Fruit fly (Drosophila melanogaster): Measurements from ENCODE around the gene Eo.

Eo gene

DNA sequence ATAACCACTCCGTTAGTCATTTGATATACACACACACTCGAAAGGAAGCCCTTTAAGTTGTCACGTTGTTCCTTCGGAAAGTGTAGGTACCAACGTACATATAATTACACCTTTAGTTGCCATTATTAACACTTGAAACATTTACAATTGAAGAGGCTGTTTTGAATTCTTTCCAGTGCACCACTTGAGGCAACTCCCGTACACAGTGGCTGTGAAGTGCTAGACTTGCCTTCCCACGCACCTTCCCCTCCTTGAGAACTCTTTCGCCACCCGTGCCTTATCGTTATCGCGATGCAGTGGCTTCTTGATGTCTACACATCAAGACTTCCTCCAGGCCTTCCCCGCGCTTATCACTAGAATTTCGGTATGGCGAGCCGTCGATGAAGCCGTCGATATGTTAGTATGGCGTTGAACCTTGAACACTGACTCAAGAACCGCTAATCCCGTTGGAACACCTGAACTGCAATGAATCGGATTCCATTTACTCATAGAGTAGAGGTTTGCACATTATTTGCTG is 32.8 kb upstream of the Eo start:
- no peak for TF ChIP-seq Crg-1 (GFP tag; optimal IDR thresholded peaks at IDR 0.05)
- TF ChIP-seq Mnt (GFP tag; optimal IDR thresholded peaks at IDR 0.05): no peak
- TF ChIP-seq pad (GFP tag; optimal IDR thresholded peaks at IDR 0.05): peak; percentile 98
- TF ChIP-seq toe (GFP tag; optimal IDR thresholded peaks at IDR 0.05): no peak
- TF ChIP-seq Clk (GFP tag; optimal IDR thresholded peaks at IDR 0.05): no peak
- TF ChIP-seq ovo (GFP tag; optimal IDR thresholded peaks at IDR 0.05): peak; percentile 1
- TF ChIP-seq CG7101 (tag; optimal IDR thresholded peaks at IDR 0.05): no peak

dm6 chrX:14950273-14951272 is 32.0 kb upstream of the Eo start:
- TF ChIP-seq CG11617 (GFP tag; optimal IDR thresholded peaks at IDR 0.05) (peak; percentile 99), Clk (GFP tag; optimal IDR thresholded peaks at IDR 0.05) (peak; percentile 61), cic (GFP tag; optimal IDR thresholded peaks at IDR 0.05) (no peak), CG7045 (GFP tag; optimal IDR thresholded peaks at IDR 0.05) (peak; percentile 88), pad (GFP tag; optimal IDR thresholded peaks at IDR 0.05) (no peak), CG7101 (tag; optimal IDR thresholded peaks at IDR 0.05) (peak; percentile 97), CG33017 (tag; optimal IDR thresholded peaks at IDR 0.05) (peak; percentile 92), Crg-1 (GFP tag; optimal IDR thresholded peaks at IDR 0.05) (peak; percentile 96), CG1620 (GFP tag; optimal IDR thresholded peaks at IDR 0.05) (peak; percentile 98), Mnt (GFP tag; optimal IDR thresholded peaks at IDR 0.05) (peak; percentile 85), tj (GFP tag; optimal IDR thresholded peaks at IDR 0.05) (peak; percentile 92), CG12768 (GFP tag; optimal IDR thresholded peaks at IDR 0.05) (peak; percentile 90), cnc (optimal IDR thresholded peaks at IDR 0.05) (no peak), CG14711 (tag; optimal IDR thresholded peaks at IDR 0.05) (peak; percentile 93), CG5204 (GFP tag; optimal IDR thresholded peaks at IDR 0.05) (peak; percentile 90), toe (GFP tag; optimal IDR thresholded peaks at IDR 0.05) (peak; percentile 79), ovo (GFP tag; optimal IDR thresholded peaks at IDR 0.05) (peak; percentile 93), Hr96 (GFP tag; optimal IDR thresholded peaks at IDR 0.05) (peak; percentile 91), bab1 (GFP tag; optimal IDR thresholded peaks at IDR 0.05) (peak; percentile 99), kay (GFP tag; ENCODE audit: borderline replicate concordance) (peak; percentile 93)

DNA sequence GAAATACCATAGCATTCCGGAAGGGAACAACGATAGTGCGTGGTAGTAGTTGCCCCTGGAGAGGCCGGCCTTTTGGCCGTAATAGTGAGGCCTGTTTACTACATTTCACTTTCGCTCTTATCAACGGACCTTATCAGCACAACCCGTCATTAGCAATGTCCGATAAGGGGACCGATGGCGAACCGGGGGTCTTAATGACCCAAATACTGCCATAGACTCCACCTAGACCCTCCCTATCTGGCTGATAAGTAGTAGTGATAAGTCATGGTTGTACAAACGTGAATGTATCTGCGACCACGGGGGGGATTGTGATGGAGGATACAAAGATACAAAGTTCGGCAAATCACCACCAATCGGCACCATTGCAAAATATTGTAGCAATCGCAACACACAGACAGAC is 30.6 kb upstream of the Eo start:
- TF ChIP-seq tj (GFP tag; optimal IDR thresholded peaks at IDR 0.05): no peak
- no peak for TF ChIP-seq CG7045 (GFP tag; optimal IDR thresholded peaks at IDR 0.05)
- TF ChIP-seq CG33017 (tag; optimal IDR thresholded peaks at IDR 0.05): no peak
- peak; percentile 12 for TF ChIP-seq Mnt (GFP tag; optimal IDR thresholded peaks at IDR 0.05)
- TF ChIP-seq pad (GFP tag; optimal IDR thresholded peaks at IDR 0.05): no peak
- no peak for TF ChIP-seq CG11617 (GFP tag; optimal IDR thresholded peaks at IDR 0.05)
- TF ChIP-seq Hr96 (GFP tag; optimal IDR thresholded peaks at IDR 0.05): peak; percentile 11
- TF ChIP-seq ovo (GFP tag; optimal IDR thresholded peaks at IDR 0.05): no peak
- TF ChIP-seq CG1620 (GFP tag; optimal IDR thresholded peaks at IDR 0.05): no peak

dm6 chrX:14947399-14947798 is 28.8 kb upstream of the Eo start:
- TF ChIP-seq bab1 (GFP tag; optimal IDR thresholded peaks at IDR 0.05): peak; percentile 8
- TF ChIP-seq Hr96 (GFP tag; optimal IDR thresholded peaks at IDR 0.05): peak; percentile 90
- peak; percentile 52 for TF ChIP-seq pad (GFP tag; optimal IDR thresholded peaks at IDR 0.05)
- TF ChIP-seq cic (GFP tag; optimal IDR thresholded peaks at IDR 0.05): peak; percentile 41
- peak; percentile 71 for TF ChIP-seq toe (GFP tag; optimal IDR thresholded peaks at IDR 0.05)
- peak; percentile 99 for TF ChIP-seq CG12768 (GFP tag; optimal IDR thresholded peaks at IDR 0.05)
- peak; percentile 83 for TF ChIP-seq kay (GFP tag; ENCODE audit: borderline replicate concordance)
- TF ChIP-seq CG33017 (tag; optimal IDR thresholded peaks at IDR 0.05): peak; percentile 72
- peak; percentile 73 for TF ChIP-seq ovo (GFP tag; optimal IDR thresholded peaks at IDR 0.05)
- TF ChIP-seq Mnt (GFP tag; optimal IDR thresholded peaks at IDR 0.05): peak; percentile 53
- peak; percentile 40 for TF ChIP-seq CG1620 (GFP tag; optimal IDR thresholded peaks at IDR 0.05)
- peak; percentile 73 for TF ChIP-seq Clk (GFP tag; optimal IDR thresholded peaks at IDR 0.05)
- peak; percentile 59 for TF ChIP-seq CG5204 (GFP tag; optimal IDR thresholded peaks at IDR 0.05)
- peak; percentile 58 for TF ChIP-seq Crg-1 (GFP tag; optimal IDR thresholded peaks at IDR 0.05)
- TF ChIP-seq tj (GFP tag; optimal IDR thresholded peaks at IDR 0.05): peak; percentile 95
- peak; percentile 64 for TF ChIP-seq CG14711 (tag; optimal IDR thresholded peaks at IDR 0.05)
- peak; percentile 79 for TF ChIP-seq CG7045 (GFP tag; optimal IDR thresholded peaks at IDR 0.05)
- peak; percentile 67 for TF ChIP-seq CG7101 (tag; optimal IDR thresholded peaks at IDR 0.05)
- no peak for TF ChIP-seq cnc (optimal IDR thresholded peaks at IDR 0.05)
- peak; percentile 85 for TF ChIP-seq CG11617 (GFP tag; optimal IDR thresholded peaks at IDR 0.05)

DNA sequence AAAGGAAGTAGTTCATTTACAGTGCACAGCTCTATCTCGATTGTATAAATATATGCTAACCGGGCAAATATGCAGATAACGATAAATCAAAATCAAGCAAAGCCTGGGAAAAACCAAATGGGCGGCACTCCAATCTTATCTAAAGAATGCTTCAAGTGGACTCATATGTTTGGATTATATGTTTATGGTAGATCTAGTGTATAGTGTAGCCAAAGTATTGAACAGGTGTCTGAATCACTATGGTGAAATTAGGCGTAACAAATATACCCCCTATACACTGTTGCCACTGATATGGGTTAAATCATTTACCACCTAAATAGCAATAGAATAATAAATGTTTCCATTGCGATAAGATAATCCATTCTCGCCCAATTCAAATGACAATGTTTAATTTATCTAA is 27.9 kb upstream of the Eo start:
- TF ChIP-seq Clk (GFP tag; optimal IDR thresholded peaks at IDR 0.05): no peak
- no peak for TF ChIP-seq ovo (GFP tag; optimal IDR thresholded peaks at IDR 0.05)
- no peak for TF ChIP-seq CG33017 (tag; optimal IDR thresholded peaks at IDR 0.05)
- TF ChIP-seq CG12768 (GFP tag; optimal IDR thresholded peaks at IDR 0.05): no peak
- TF ChIP-seq pad (GFP tag; optimal IDR thresholded peaks at IDR 0.05): no peak
- no peak for TF ChIP-seq Crg-1 (GFP tag; optimal IDR thresholded peaks at IDR 0.05)
- TF ChIP-seq CG1620 (GFP tag; optimal IDR thresholded peaks at IDR 0.05): no peak
- TF ChIP-seq toe (GFP tag; optimal IDR thresholded peaks at IDR 0.05): no peak
- TF ChIP-seq cnc (optimal IDR thresholded peaks at IDR 0.05): no peak
- TF ChIP-seq CG14711 (tag; optimal IDR thresholded peaks at IDR 0.05): no peak
- TF ChIP-seq bab1 (GFP tag; optimal IDR thresholded peaks at IDR 0.05): no peak
- TF ChIP-seq Mnt (GFP tag; optimal IDR thresholded peaks at IDR 0.05): no peak
- TF ChIP-seq CG7045 (GFP tag; optimal IDR thresholded peaks at IDR 0.05): no peak
- TF ChIP-seq tj (GFP tag; optimal IDR thresholded peaks at IDR 0.05): no peak
